Worm (Caenorhabditis elegans) whole organism, early embryonic: ENCODE measurements around the gene pals-32.

ENCODE experiments used
- B0310.2 ChIP-seq: sonication (generic microtip); optimal IDR thresholded peaks from 2 replicates; lab custom pipeline; 2016; ENCODE audit warnings: mild to moderate bottlenecking, missing genetic modification characterization, missing compliant biosample characterization
- F13C5.2 ChIP-seq: sonication (generic microtip); optimal IDR thresholded peaks from 2 replicates; lab custom pipeline; 2017; ENCODE audit warnings: mild to moderate bottlenecking, missing genetic modification characterization, inconsistent platforms, missing compliant biosample characterization
- ama-1 ChIP-seq: fragments of 150-350 bp; optimal IDR thresholded peaks from 2 replicates; lab custom pipeline; 2014
- ceh-13 ChIP-seq: fragments of 200-800 bp; sonication (Bioruptor generic); optimal IDR thresholded peaks from 2 replicates; lab custom pipeline; 2018; ENCODE audit warnings: mild to moderate bottlenecking, missing genetic modification characterization, missing compliant biosample characterization
- ceh-36 ChIP-seq: sonication (generic microtip); optimal IDR thresholded peaks from 2 replicates; lab custom pipeline; 2016; ENCODE audit warnings: missing genetic modification characterization, inconsistent platforms, missing compliant biosample characterization
- flt-1 ChIP-seq: fragments of 200-800 bp; sonication (Bioruptor generic); IDR thresholded peaks from 2 replicates; pipeline ENCODE4 v1.3.6; 2022; ENCODE audit warnings: missing genetic modification characterization, missing compliant biosample characterization
- hmbx-1 ChIP-seq: sonication (generic microtip); optimal IDR thresholded peaks from 2 replicates; lab custom pipeline; 2016; ENCODE audit warnings: mild to moderate bottlenecking, missing genetic modification characterization, missing compliant biosample characterization
- hmg-4 ChIP-seq: fragments of 200-800 bp; sonication (Bioruptor generic); optimal IDR thresholded peaks from 2 replicates; lab custom pipeline; 2018; ENCODE audit warnings: mild to moderate bottlenecking, missing genetic modification characterization, missing compliant biosample characterization
- sea-1 ChIP-seq: fragments of 200-800 bp; sonication (Bioruptor generic); conservative IDR thresholded peaks from 2 replicates; pipeline ENCODE4 v1.3.6; 2022; ENCODE audit warnings: missing genetic modification characterization, missing compliant biosample characterization
- tbx-11 ChIP-seq: fragments of 200-800 bp; sonication (Bioruptor generic); IDR thresholded peaks from 2 replicates; pipeline ENCODE4 v1.3.6; 2022; ENCODE audit warnings: missing genetic modification characterization, missing compliant biosample characterization

DNA sequence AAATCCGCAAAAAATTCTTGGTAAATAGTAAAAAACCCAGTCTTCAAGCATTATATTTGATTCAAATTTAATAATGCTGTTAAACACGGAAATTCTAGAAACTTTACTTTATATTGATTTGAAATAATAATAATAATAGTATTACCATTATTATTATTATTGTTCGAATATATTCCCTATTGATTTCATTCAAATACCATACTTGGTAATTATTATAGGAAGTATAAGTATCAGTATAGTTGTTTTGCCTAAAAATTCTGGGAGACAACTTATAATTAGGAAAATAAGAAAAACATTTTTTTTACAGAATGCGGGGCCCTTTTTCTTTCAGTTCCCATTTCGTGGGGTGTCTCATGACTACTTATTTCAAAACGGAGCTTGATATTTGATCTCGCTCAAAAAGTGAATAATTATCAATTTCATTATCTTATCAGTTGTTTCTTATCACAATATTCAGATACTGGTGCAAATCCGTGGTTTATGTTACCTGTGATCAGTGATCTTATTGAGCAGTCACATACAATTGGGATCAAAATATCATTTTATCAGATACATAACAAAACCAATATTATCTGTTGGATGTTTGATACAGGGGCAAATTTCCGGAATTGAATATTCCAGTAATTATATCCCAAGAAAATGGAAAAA lies 48.0 kb upstream of the pals-32 start, which contains the start of gene srj-49:
- TF ChIP-seq ama-1 (lab: Kevin White, UChicago) (no peak), hmbx-1 (tag; lab: Kevin White, UChicago) (no peak), F13C5.2 (no peak), B0310.2 (tag; lab: Kevin White, UChicago) (no peak), sea-1 (GFP tag; lab: Robert Waterston, UW) (no peak), tbx-11 (GFP tag; lab: Robert Waterston, UW) (no peak), ceh-36 (no peak), flt-1 (GFP tag; lab: Robert Waterston, UW) (no peak), hmg-4 (GFP tag; lab: Kevin White, UChicago) (no peak), ceh-13 (GFP tag; lab: Kevin White, UChicago) (no peak)
